Worm (Caenorhabditis elegans): ENCODE data around the gene gst-13.

ce11 chrII:9271285-9271684 is 40.0 kb downstream of the gst-13 start:
- TF ChIP-seq ztf-29 (GFP tag; IDR thresholded peaks at IDR 0.05), result no peak
- no peak for TF ChIP-seq tab-1 (GFP tag; IDR thresholded peaks at IDR 0.05)
- no peak for TF ChIP-seq med-1 (GFP tag; optimal IDR thresholded peaks at IDR 0.05; ENCODE audit: insufficient read depth)
- TF ChIP-seq T22C8.4 (GFP tag; IDR thresholded peaks at IDR 0.05), result no peak
- TF ChIP-seq ztf-23 (GFP tag; IDR thresholded peaks at IDR 0.05), result no peak
- no peak for TF ChIP-seq flt-1 (GFP tag; IDR thresholded peaks at IDR 0.05)
- no peak for TF ChIP-seq klf-2 (GFP tag; conservative IDR thresholded peaks at IDR 0.05)

All from whole organism, midembryonic.